Fruit fly (Drosophila melanogaster) whole organism, embryonic: Measurements from ENCODE around the gene CG42237.

Experiments used
- Ada2b ChIP-seq: fragments of 200-800 bp; sonication (Bioruptor generic); IDR thresholded peaks from 2 replicates; pipeline ENCODE4 v1.3.6; 2022; ENCODE audit warnings: missing biosample characterization, missing genetic modification characterization
- Atf6 ChIP-seq: fragments of 200-800 bp; sonication (Bioruptor generic); IDR thresholded peaks from 2 replicates; pipeline ENCODE4 v1.3.6; 2022; ENCODE audit warnings: missing biosample characterization, missing genetic modification characterization
- Bgb ChIP-seq: fragments of 200-800 bp; sonication (Bioruptor generic); IDR thresholded peaks from 2 replicates; pipeline ENCODE4 v1.3.6; 2022; ENCODE audit warnings: missing biosample characterization, missing genetic modification characterization; ENCODE audit not compliant: partially characterized antibody
- BtbVII ChIP-seq: fragments of 200-800 bp; sonication (Bioruptor generic); optimal IDR thresholded peaks from 3 replicates; lab custom pipeline; 2017; ENCODE audit warnings: missing biosample characterization, mild to moderate bottlenecking, missing genetic modification characterization
- C15 ChIP-seq: fragments of 200-800 bp; sonication (Bioruptor generic); IDR thresholded peaks from 3 replicates; pipeline ENCODE4 v1.3.6; 2022; ENCODE audit warnings: missing biosample characterization, missing genetic modification characterization
- CG11093 ChIP-seq: fragments of 200-800 bp; sonication (Bioruptor generic); IDR thresholded peaks from 3 replicates; pipeline ENCODE4 v1.3.6; 2022; ENCODE audit warnings: missing biosample characterization, missing genetic modification characterization
- CG13424 ChIP-seq: fragments of 200-800 bp; sonication (Bioruptor generic); optimal IDR thresholded peaks from 2 replicates; lab custom pipeline; 2019; ENCODE audit warnings: missing biosample characterization, mild to moderate bottlenecking, missing genetic modification characterization, moderate library complexity
- CG18262 ChIP-seq: fragments of 200-800 bp; optimal IDR thresholded peaks from 3 replicates; lab custom pipeline; 2019; ENCODE audit warnings: missing biosample characterization, mild to moderate bottlenecking, missing genetic modification characterization, moderate library complexity
- CG30403 ChIP-seq: fragments of 200-800 bp; sonication (Bioruptor generic); optimal IDR thresholded peaks from 3 replicates; lab custom pipeline; 2016; ENCODE audit warnings: missing biosample characterization, missing genetic modification characterization
- CG30431 ChIP-seq: fragments of 200-800 bp; sonication (Bioruptor generic); optimal IDR thresholded peaks from 2 replicates; lab custom pipeline; 2017; ENCODE audit warnings: missing biosample characterization, missing genetic modification characterization
- CG32767 ChIP-seq: fragments of 200-800 bp; sonication (Bioruptor generic); IDR thresholded peaks from 2 replicates; pipeline ENCODE4 v1.3.6; 2022; ENCODE audit warnings: missing biosample characterization, missing genetic modification characterization
- CG3281 ChIP-seq: fragments of 200-800 bp; sonication (Bioruptor generic); optimal IDR thresholded peaks from 3 replicates; lab custom pipeline; 2017; ENCODE audit warnings: missing biosample characterization, mild to moderate bottlenecking, missing genetic modification characterization
- CG33557 ChIP-seq: fragments of 200-800 bp; sonication (Bioruptor generic); optimal IDR thresholded peaks from 2 replicates; lab custom pipeline; 2019; ENCODE audit warnings: missing biosample characterization, mild to moderate bottlenecking, missing genetic modification characterization, moderate library complexity
- CG3847 ChIP-seq: fragments of 200-800 bp; sonication (Bioruptor generic); IDR thresholded peaks from 2 replicates; pipeline ENCODE4 v1.3.6; 2022; ENCODE audit warnings: missing biosample characterization, missing genetic modification characterization
- CG3995 ChIP-seq: fragments of 200-800 bp; sonication (Bioruptor generic); optimal IDR thresholded peaks from 3 replicates; lab custom pipeline; 2016; ENCODE audit warnings: missing biosample characterization, missing genetic modification characterization
- CG42726 ChIP-seq: fragments of 200-800 bp; sonication (Bioruptor generic); IDR thresholded peaks from 2 replicates; pipeline ENCODE4 v1.3.6; 2022; ENCODE audit warnings: missing biosample characterization, missing genetic modification characterization; ENCODE audit not compliant: partially characterized antibody
- CG4328 ChIP-seq: fragments of 200-800 bp; sonication (Bioruptor generic); optimal IDR thresholded peaks from 3 replicates; lab custom pipeline; 2017; ENCODE audit warnings: missing biosample characterization, missing genetic modification reagents, missing genetic modification characterization
- CG7357 ChIP-seq: fragments of 200-800 bp; sonication (Bioruptor generic); IDR thresholded peaks from 3 replicates; pipeline ENCODE4 v1.3.6; 2022; ENCODE audit warnings: missing biosample characterization, missing genetic modification characterization
- CG8924 ChIP-seq: fragments of 200-800 bp; optimal IDR thresholded peaks from 3 replicates; lab custom pipeline; 2019; ENCODE audit warnings: missing biosample characterization, mild to moderate bottlenecking, missing genetic modification characterization, moderate library complexity
- CG9797 ChIP-seq: fragments of 200-800 bp; sonication (Bioruptor generic); optimal IDR thresholded peaks from 3 replicates; lab custom pipeline; 2018; ENCODE audit warnings: missing biosample characterization, mild to moderate bottlenecking, missing genetic modification characterization
- CHES-1-like ChIP-seq: fragments of 200-800 bp; sonication (Bioruptor generic); optimal IDR thresholded peaks from 2 replicates; lab custom pipeline; 2016; ENCODE audit warnings: missing biosample characterization, missing genetic modification characterization
- D ChIP-seq, 2 experiments: fragments of 200-800 bp in 1 of 2; fragments of >200 bp in 1 of 2; sonication (Bioruptor generic) in 1 of 2; optimal IDR thresholded peaks; 2 replicates in 1 of 2; 3 replicates in 1 of 2; lab custom pipeline; 2017; ENCODE audit warnings: mild to moderate bottlenecking in 1 of 2, missing biosample characterization in 1 of 2, missing genetic modification characterization in 1 of 2, missing genetic modification reagents in 1 of 2
- Dbx ChIP-seq: fragments of 200-800 bp; sonication (Bioruptor generic); IDR thresholded peaks from 3 replicates; pipeline ENCODE4 v1.3.6; 2022; ENCODE audit warnings: missing biosample characterization, missing genetic modification characterization
- Deaf1 ChIP-seq: fragments of 200-800 bp; optimal IDR thresholded peaks from 3 replicates; lab custom pipeline; 2019; ENCODE audit warnings: missing biosample characterization, mild to moderate bottlenecking, missing genetic modification characterization, moderate library complexity
- Dp ChIP-seq: fragments of 200-800 bp; sonication (Bioruptor generic); optimal IDR thresholded peaks from 2 replicates; lab custom pipeline; 2018; ENCODE audit warnings: missing biosample characterization, mild to moderate bottlenecking, missing genetic modification characterization, moderate library complexity
- Drgx ChIP-seq: fragments of 200-800 bp; sonication (Bioruptor generic); IDR thresholded peaks from 2 replicates; pipeline ENCODE4 v1.3.6; 2022; ENCODE audit warnings: missing biosample characterization, missing genetic modification characterization
- E2f2 ChIP-seq: fragments of 200-800 bp; sonication (Bioruptor generic); IDR thresholded peaks from 2 replicates; pipeline ENCODE4 v1.3.6; 2022; ENCODE audit warnings: missing biosample characterization, missing genetic modification characterization
- ERR ChIP-seq: fragments of 200-800 bp; sonication (Bioruptor generic); optimal IDR thresholded peaks from 2 replicates; lab custom pipeline; 2016; ENCODE audit warnings: missing biosample characterization, missing genetic modification characterization
- HLH54F ChIP-seq: fragments of 200-800 bp; sonication (Bioruptor generic); optimal IDR thresholded peaks from 3 replicates; lab custom pipeline; 2016; ENCODE audit warnings: missing biosample characterization, missing genetic modification characterization
- Hand ChIP-seq: fragments of 200-800 bp; sonication (Bioruptor generic); optimal IDR thresholded peaks from 2 replicates; lab custom pipeline; 2017; ENCODE audit warnings: mild to moderate bottlenecking, missing biosample characterization, missing genetic modification reagents, missing genetic modification characterization
- Meics ChIP-seq: fragments of 200-800 bp; sonication (Bioruptor generic); optimal IDR thresholded peaks from 2 replicates; lab custom pipeline; 2017; ENCODE audit warnings: missing biosample characterization, mild to moderate bottlenecking, missing genetic modification characterization
- NK7.1 ChIP-seq: fragments of 200-800 bp; sonication (Bioruptor generic); optimal IDR thresholded peaks from 3 replicates; lab custom pipeline; 2016; ENCODE audit warnings: missing biosample characterization, missing genetic modification characterization
- NfI ChIP-seq: fragments of 200-800 bp; sonication (Bioruptor generic); optimal IDR thresholded peaks from 3 replicates; lab custom pipeline; 2018; ENCODE audit warnings: missing biosample characterization, mild to moderate bottlenecking, missing genetic modification characterization, moderate library complexity
- Pdp1 ChIP-seq, 2 experiments: fragments of 200-800 bp; sonication (Bioruptor generic); optimal IDR thresholded peaks; 3 replicates each; lab custom pipeline; 2016; ENCODE audit warnings: missing biosample characterization in 2 of 2, missing genetic modification characterization in 2 of 2, mild to moderate bottlenecking in 1 of 2, moderate library complexity in 1 of 2
- abd-A ChIP-seq: fragments of 200-800 bp; sonication (Bioruptor generic); optimal IDR thresholded peaks from 3 replicates; lab custom pipeline; 2019; ENCODE audit warnings: missing biosample characterization, mild to moderate bottlenecking, missing genetic modification characterization, moderate library complexity
- ara ChIP-seq: fragments of 200-800 bp; sonication (Bioruptor generic); IDR thresholded peaks from 2 replicates; pipeline ENCODE4 v1.3.6; 2022; ENCODE audit warnings: missing biosample characterization, missing genetic modification characterization
- cas ChIP-seq: fragments of 200-800 bp; sonication (Bioruptor generic); IDR thresholded peaks from 2 replicates; pipeline ENCODE4 v1.3.6; 2022; ENCODE audit warnings: missing biosample characterization, missing genetic modification characterization
- dpn ChIP-seq, 2 experiments: fragments of 200-800 bp; sonication (Bioruptor generic); optimal IDR thresholded peaks; 3 replicates each; lab custom pipeline; 2016; ENCODE audit warnings: missing biosample characterization in 2 of 2, missing genetic modification characterization in 2 of 2
- fu2 ChIP-seq: fragments of 200-800 bp; sonication (Bioruptor generic); optimal IDR thresholded peaks from 2 replicates; lab custom pipeline; 2016; ENCODE audit warnings: missing biosample characterization, missing genetic modification characterization
- her ChIP-seq: fragments of 200-800 bp; sonication (Bioruptor generic); optimal IDR thresholded peaks from 2 replicates; lab custom pipeline; 2016; ENCODE audit warnings: missing biosample characterization, missing genetic modification characterization
- hkb ChIP-seq, 2 experiments: fragments of 200-800 bp in 1 of 2; fragments of >200 bp in 1 of 2; sonication (Bioruptor generic) in 1 of 2; IDR thresholded peaks in 1 of 2; optimal IDR thresholded peaks in 1 of 2; 2 replicates each; pipeline versions ENCODE4 v1.3.6 to Lab custom; 2017 to 2022; ENCODE audit warnings: missing biosample characterization in 1 of 2, missing genetic modification characterization in 1 of 2
- jumu ChIP-seq: fragments of 200-800 bp; sonication (Bioruptor generic); optimal IDR thresholded peaks from 3 replicates; lab custom pipeline; 2016; ENCODE audit warnings: missing biosample characterization, missing genetic modification characterization
- luna ChIP-seq: fragments of 200-800 bp; sonication (Bioruptor generic); optimal IDR thresholded peaks from 2 replicates; lab custom pipeline; 2016; ENCODE audit warnings: missing biosample characterization, missing genetic modification characterization
- mirr ChIP-seq: fragments of 200-800 bp; sonication (Bioruptor generic); optimal IDR thresholded peaks from 3 replicates; lab custom pipeline; 2018; ENCODE audit warnings: missing biosample characterization, mild to moderate bottlenecking, missing genetic modification characterization
- mld ChIP-seq: fragments of 200-800 bp; sonication (Bioruptor generic); IDR thresholded peaks from 3 replicates; pipeline ENCODE4 v1.3.6; 2022; ENCODE audit warnings: missing biosample characterization, missing genetic modification characterization; ENCODE audit not compliant: partially characterized antibody
- p53 ChIP-seq: fragments of 200-800 bp; sonication (Bioruptor generic); optimal IDR thresholded peaks from 2 replicates; lab custom pipeline; 2016; ENCODE audit warnings: missing biosample characterization, missing genetic modification characterization
- pb ChIP-seq: fragments of 200-800 bp; sonication (Bioruptor generic); optimal IDR thresholded peaks from 3 replicates; lab custom pipeline; 2016; ENCODE audit warnings: missing biosample characterization, missing genetic modification characterization
- tna ChIP-seq: fragments of 200-800 bp; sonication (Bioruptor generic); IDR thresholded peaks from 2 replicates; pipeline ENCODE4 v1.3.6; 2022; ENCODE audit warnings: missing biosample characterization, missing genetic modification characterization; ENCODE audit not compliant: partially characterized antibody
- trh ChIP-seq: fragments of 200-800 bp; sonication (Bioruptor generic); optimal IDR thresholded peaks from 2 replicates; lab custom pipeline; 2016; ENCODE audit warnings: missing biosample characterization, missing genetic modification characterization

CG42237 gene

DNA sequence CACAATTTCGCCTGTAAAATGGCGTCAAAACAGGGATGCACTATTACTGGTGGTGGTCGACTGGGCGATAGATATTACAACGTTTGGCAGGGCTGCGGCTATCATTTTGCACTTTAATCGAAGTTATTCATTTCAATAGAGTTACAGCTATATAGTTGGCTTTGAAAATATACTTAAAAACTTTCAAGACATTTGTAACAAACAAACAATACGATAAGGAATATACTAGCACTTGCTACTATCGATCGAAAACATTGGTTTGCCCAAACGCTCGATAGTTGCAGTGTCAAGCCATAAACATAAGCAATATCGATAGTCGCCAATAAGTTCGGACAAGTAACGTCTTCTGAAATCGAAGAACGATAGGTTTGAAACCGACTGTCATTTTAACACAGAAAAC, 44.5 kb downstream of the CG42237 start, which contains the start of the genes Bap60 and CG12096 (continued):
- no peak for TF ChIP-seq C15 (GFP tag; lab: Robert Waterston, UW)
- peak; percentile 70; the same call in 1 of the 2 replicates for TF ChIP-seq tna (GFP tag; lab: Robert Waterston, UW)
- peak; percentile 39; the same call in 1 of the 2 replicates for TF ChIP-seq cas (GFP tag; lab: Robert Waterston, UW)
- peak in 1 of 2 experiments; percentile 82 for TF ChIP-seq Pdp1 (GFP tag; optimal IDR thresholded peaks at IDR 0.05; lab: Kevin White, UChicago)
- TF ChIP-seq mld (GFP tag; lab: Robert Waterston, UW): peak; percentile 88; the same call in 2 of the 3 replicates
- peak; percentile 31 for TF ChIP-seq hkb (optimal IDR thresholded peaks at IDR 0.05; lab: Kevin White, UChicago)
- TF ChIP-seq hkb (GFP tag; IDR thresholded peaks at IDR 0.05; lab: Robert Waterston, UW): no peak
- peak; percentile 26; the same call in 1 of the 2 replicates for TF ChIP-seq ara (GFP tag; lab: Robert Waterston, UW)
- TF ChIP-seq mirr (GFP tag; lab: Kevin White, UChicago): peak; percentile 38
- peak; percentile 88 for TF ChIP-seq Bgb
- TF ChIP-seq CG18262: peak; percentile 75
- TF ChIP-seq ERR (GFP tag; lab: Kevin White, UChicago): peak; percentile 64
- peak; percentile 40; the same call in 2 of the 3 replicates for TF ChIP-seq CG7357 (GFP tag; lab: Robert Waterston, UW)
- peak; percentile 94 for TF ChIP-seq CG3995 (GFP tag; lab: Kevin White, UChicago)
- no peak for TF ChIP-seq Drgx (GFP tag; lab: Robert Waterston, UW)
- TF ChIP-seq CG11093: peak; percentile 32; the same call in 1 of the 3 replicates
- TF ChIP-seq Dbx (GFP tag; lab: Robert Waterston, UW): peak; percentile 83
- TF ChIP-seq CG13424: peak; percentile 83
- TF ChIP-seq abd-A (tag; lab: Kevin White, UChicago): no peak
- peak; percentile 50; the same call in 1 of the 2 replicates for TF ChIP-seq Ada2b (GFP tag; lab: Robert Waterston, UW)
- no peak for TF ChIP-seq D (optimal IDR thresholded peaks at IDR 0.05; lab: Kevin White, UChicago)
- TF ChIP-seq D (GFP tag; optimal IDR thresholded peaks at IDR 0.05; lab: Kevin White, UChicago): peak; percentile 6
- peak; percentile 39 for TF ChIP-seq Dp (GFP tag; lab: Kevin White, UChicago)
- TF ChIP-seq trh (GFP tag; lab: Kevin White, UChicago): no peak
- peak; percentile 82 for TF ChIP-seq CG30403 (GFP tag; lab: Kevin White, UChicago)
- TF ChIP-seq Atf6 (GFP tag; lab: Robert Waterston, UW): peak; percentile 26; the same call in 1 of the 2 replicates
- TF ChIP-seq NfI: peak; percentile 74
- TF ChIP-seq dpn (GFP tag; optimal IDR thresholded peaks at IDR 0.05; lab: Kevin White, UChicago): peak; percentile 81 to 82
- TF ChIP-seq CG9797 (GFP tag; lab: Kevin White, UChicago): peak; percentile 55
- peak; percentile 66 for TF ChIP-seq her (GFP tag; lab: Kevin White, UChicago)
- TF ChIP-seq luna (GFP tag; lab: Kevin White, UChicago): peak; percentile 54
- peak; percentile 68 for TF ChIP-seq CG33557
- no peak for TF ChIP-seq CG32767 (GFP tag; lab: Robert Waterston, UW)
- peak; percentile 80 for TF ChIP-seq CG8924 (tag; lab: Kevin White, UChicago)
- TF ChIP-seq Deaf1 (tag; lab: Kevin White, UChicago): no peak
- TF ChIP-seq Meics: peak; percentile 63
- TF ChIP-seq pb (GFP tag; lab: Kevin White, UChicago): peak; percentile 57
- TF ChIP-seq HLH54F: peak; percentile 84
- TF ChIP-seq CG42726 (GFP tag; lab: Robert Waterston, UW): peak; percentile 43
- TF ChIP-seq fu2 (GFP tag; lab: Kevin White, UChicago): peak; percentile 88
- peak; percentile 52 for TF ChIP-seq E2f2 (GFP tag; lab: Robert Waterston, UW)
- peak; percentile 66 for TF ChIP-seq CG4328 (GFP tag; lab: Kevin White, UChicago)
- TF ChIP-seq CHES-1-like (GFP tag; lab: Kevin White, UChicago): peak; percentile 90
- peak; percentile 55 for TF ChIP-seq NK7.1 (GFP tag; lab: Kevin White, UChicago)
- TF ChIP-seq p53: peak; percentile 37
- no peak for TF ChIP-seq CG3281
- peak; percentile 85 for TF ChIP-seq jumu (GFP tag; lab: Kevin White, UChicago)
- peak; percentile 14 for TF ChIP-seq Hand (GFP tag; lab: Kevin White, UChicago)
- peak; percentile 65 for TF ChIP-seq CG3847 (GFP tag; lab: Robert Waterston, UW)
- peak; percentile 52 for TF ChIP-seq CG30431 (GFP tag; lab: Kevin White, UChicago)
- TF ChIP-seq BtbVII (GFP tag; lab: Kevin White, UChicago): peak; percentile 30
